Worm (Caenorhabditis elegans) whole organism, L1 larva: ENCODE data around the gene F11A10.5.

ENCODE experiments used
- C16A3.4 ChIP-seq: fragments of 150-350 bp; optimal IDR thresholded peaks from 2 replicates; lab custom pipeline; 2014; ENCODE audit warnings: missing biosample characterization, missing genetic modification characterization
- C34B4.2 ChIP-seq: sonication (generic microtip); optimal IDR thresholded peaks from 2 replicates; lab custom pipeline; 2017; ENCODE audit warnings: mild to moderate bottlenecking, missing genetic modification characterization, missing compliant biosample characterization
- Y116A8C.19 ChIP-seq: sonication (generic microtip); optimal IDR thresholded peaks from 2 replicates; lab custom pipeline; 2016; ENCODE audit warnings: missing compliant biosample characterization, missing genetic modification characterization, borderline replicate concordance
- alr-1 ChIP-seq: fragments of 200-800 bp; sonication (Bioruptor generic); optimal IDR thresholded peaks from 2 replicates; lab custom pipeline; 2018; ENCODE audit warnings: borderline replicate concordance, mild to moderate bottlenecking, missing genetic modification characterization, missing compliant biosample characterization
- aly-2 ChIP-seq: fragments of 150-350 bp; optimal IDR thresholded peaks from 2 replicates; lab custom pipeline; 2014; ENCODE audit warnings: missing biosample characterization, missing genetic modification characterization
- blmp-1 ChIP-seq: fragments of 150-350 bp; optimal IDR thresholded peaks from 2 replicates; lab custom pipeline; 2014; ENCODE audit warnings: missing biosample characterization, missing genetic modification characterization
- ceh-63 ChIP-seq: fragments of 200-800 bp; sonication (Bioruptor generic); optimal IDR thresholded peaks from 2 replicates; lab custom pipeline; 2018; ENCODE audit warnings: mild to moderate bottlenecking, missing genetic modification characterization, missing compliant biosample characterization
- ceh-82 ChIP-seq, 3 experiments: fragments of 150-350 bp in 1 of 3; sonication (generic microtip) in 2 of 3; optimal IDR thresholded peaks; 2 replicates each; lab custom pipeline; 2014 to 2017; ENCODE audit warnings: missing biosample characterization in 3 of 3, missing genetic modification characterization in 3 of 3
- ceh-90 ChIP-seq: sonication (generic microtip); optimal IDR thresholded peaks from 2 replicates; lab custom pipeline; 2016; ENCODE audit warnings: missing genetic modification characterization, missing compliant biosample characterization
- dpl-1 ChIP-seq, 3 experiments: fragments of 150-350 bp in 2 of 3; sonication (generic microtip) in 1 of 3; optimal IDR thresholded peaks; 2 replicates each; lab custom pipeline; 2014 to 2017; ENCODE audit warnings: missing biosample characterization in 3 of 3, missing genetic modification characterization in 3 of 3, missing genetic modification reagents in 3 of 3
- dsc-1 ChIP-seq: sonication (generic microtip); optimal IDR thresholded peaks from 2 replicates; lab custom pipeline; 2016; ENCODE audit warnings: mild to moderate bottlenecking, missing genetic modification characterization, missing compliant biosample characterization
- efl-1 ChIP-seq, 4 experiments: fragments of 150-350 bp; optimal IDR thresholded peaks in 3 of 4; peaks in 1 of 4; 1 replicate in 1 of 4; 2 replicates in 3 of 4; lab custom pipeline; 2014; ENCODE audit warnings: missing biosample characterization in 2 of 4, missing genetic modification characterization in 2 of 4, missing genetic modification reagents in 2 of 4
- efl-3 ChIP-seq: fragments of 200-800 bp; sonication (Bioruptor generic); optimal IDR thresholded peaks from 2 replicates; lab custom pipeline; 2018; ENCODE audit warnings: mild to moderate bottlenecking, missing genetic modification characterization, missing compliant biosample characterization
- egl-27 ChIP-seq, 2 experiments: fragments of 150-350 bp in 1 of 2; sonication (generic microtip); optimal IDR thresholded peaks; 3 replicates each; lab custom pipeline; 2017 to 2018; ENCODE audit warnings: missing biosample characterization in 2 of 2, missing genetic modification characterization in 2 of 2, missing genetic modification reagents in 2 of 2
- elt-2 ChIP-seq: sonication (generic microtip); optimal IDR thresholded peaks from 2 replicates; lab custom pipeline; 2016; ENCODE audit warnings: missing genetic modification characterization, mild to moderate bottlenecking, inconsistent platforms, missing compliant biosample characterization, missing genetic modification reagents
- fkh-10 ChIP-seq: sonication (generic microtip); optimal IDR thresholded peaks from 2 replicates; lab custom pipeline; 2017; ENCODE audit warnings: missing biosample characterization, missing genetic modification reagents, missing genetic modification characterization
- fkh-8 ChIP-seq: sonication (generic microtip); optimal IDR thresholded peaks from 2 replicates; lab custom pipeline; 2016; ENCODE audit warnings: mild to moderate bottlenecking, missing genetic modification characterization, missing compliant biosample characterization
- hpl-2 ChIP-seq: fragments of 150-350 bp; optimal IDR thresholded peaks from 2 replicates; lab custom pipeline; 2014; ENCODE audit warnings: missing biosample characterization, missing genetic modification reagents, missing genetic modification characterization
- irx-1 ChIP-seq: sonication (generic microtip); optimal IDR thresholded peaks from 2 replicates; lab custom pipeline; 2016; ENCODE audit warnings: missing genetic modification characterization, missing compliant biosample characterization
- jun-1 ChIP-seq: fragments of 150-350 bp; optimal IDR thresholded peaks from 2 replicates; lab custom pipeline; 2014; ENCODE audit warnings: missing biosample characterization, missing genetic modification reagents, missing genetic modification characterization
- lin-13 ChIP-seq: fragments of 150-350 bp; optimal IDR thresholded peaks from 2 replicates; lab custom pipeline; 2014; ENCODE audit warnings: missing biosample characterization, missing genetic modification reagents, missing genetic modification characterization
- lin-14 ChIP-seq: fragments of 200-800 bp; sonication (Bioruptor generic); optimal IDR thresholded peaks from 2 replicates; lab custom pipeline; 2018; ENCODE audit warnings: mild to moderate bottlenecking, missing genetic modification characterization, moderate library complexity, missing compliant biosample characterization
- lin-15B ChIP-seq: fragments of 150-350 bp; sonication (generic microtip); optimal IDR thresholded peaks from 3 replicates; lab custom pipeline; 2014; ENCODE audit warnings: missing biosample characterization, missing genetic modification characterization
- lin-35 ChIP-seq, 2 experiments: fragments of 150-350 bp; optimal IDR thresholded peaks; 2 replicates each; lab custom pipeline; 2014; ENCODE audit warnings: missing biosample characterization in 2 of 2, missing genetic modification characterization in 2 of 2, missing genetic modification reagents in 2 of 2
- lin-39 ChIP-seq: fragments of 150-350 bp; optimal IDR thresholded peaks from 2 replicates; lab custom pipeline; 2014; ENCODE audit warnings: missing biosample characterization, missing genetic modification reagents, missing genetic modification characterization
- lsy-2 ChIP-seq, 2 experiments: fragments of 150-350 bp; optimal IDR thresholded peaks; 2 replicates each; lab custom pipeline; 2014; ENCODE audit warnings: missing biosample characterization in 2 of 2, missing genetic modification characterization in 2 of 2
- mef-2 ChIP-seq: fragments of 150-350 bp; optimal IDR thresholded peaks from 2 replicates; lab custom pipeline; 2014; ENCODE audit warnings: missing biosample characterization, missing genetic modification characterization
- mep-1 ChIP-seq: fragments of 150-350 bp; optimal IDR thresholded peaks from 2 replicates; lab custom pipeline; 2014; ENCODE audit warnings: missing biosample characterization, missing genetic modification characterization
- nhr-11 ChIP-seq: fragments of 150-350 bp; optimal IDR thresholded peaks from 2 replicates; lab custom pipeline; 2014; ENCODE audit warnings: missing biosample characterization, missing genetic modification characterization
- nhr-19 ChIP-seq: fragments of 200-800 bp; sonication (Bioruptor generic); conservative IDR thresholded peaks from 2 replicates; pipeline ENCODE4 v1.3.6; 2022; ENCODE audit warnings: missing genetic modification characterization, missing compliant biosample characterization
- nhr-47 ChIP-seq: sonication (generic microtip); optimal IDR thresholded peaks from 2 replicates; lab custom pipeline; 2016; ENCODE audit warnings: mild to moderate bottlenecking, missing genetic modification characterization, moderate library complexity, missing compliant biosample characterization
- nhr-71 ChIP-seq: sonication (generic microtip); optimal IDR thresholded peaks from 2 replicates; lab custom pipeline; 2016; ENCODE audit warnings: mild to moderate bottlenecking, missing genetic modification characterization, moderate library complexity, missing compliant biosample characterization
- nhr-76 ChIP-seq: sonication (generic microtip); optimal IDR thresholded peaks from 2 replicates; lab custom pipeline; 2017; ENCODE audit warnings: missing biosample characterization, missing genetic modification characterization
- pqm-1 ChIP-seq: sonication (generic microtip); optimal IDR thresholded peaks from 3 replicates; lab custom pipeline; 2017; ENCODE audit warnings: missing biosample characterization, missing genetic modification characterization
- rnt-1 ChIP-seq: sonication (generic microtip); optimal IDR thresholded peaks from 2 replicates; lab custom pipeline; 2016; ENCODE audit warnings: mild to moderate bottlenecking, missing genetic modification characterization, moderate library complexity, missing compliant biosample characterization
- skn-1 ChIP-seq: fragments of 150-350 bp; optimal IDR thresholded peaks from 2 replicates; lab custom pipeline; 2014; ENCODE audit warnings: missing biosample characterization, missing genetic modification characterization
- snu-23 ChIP-seq: sonication (generic microtip); optimal IDR thresholded peaks from 2 replicates; lab custom pipeline; 2016; ENCODE audit warnings: missing genetic modification characterization, missing compliant biosample characterization
- swsn-7 ChIP-seq: sonication (generic microtip); optimal IDR thresholded peaks from 2 replicates; lab custom pipeline; 2016; ENCODE audit warnings: missing genetic modification characterization, missing compliant biosample characterization
- tbx-2 ChIP-seq: sonication (generic microtip); optimal IDR thresholded peaks from 2 replicates; lab custom pipeline; 2016; ENCODE audit warnings: missing genetic modification characterization, missing compliant biosample characterization
- unc-98 ChIP-seq: fragments of 200-800 bp; sonication (Bioruptor generic); IDR thresholded peaks from 2 replicates; pipeline ENCODE4 v1.3.6; 2022; ENCODE audit warnings: missing genetic modification characterization, missing compliant biosample characterization
- xbp-1 ChIP-seq: sonication (generic microtip); optimal IDR thresholded peaks from 2 replicates; lab custom pipeline; 2016; ENCODE audit warnings: missing genetic modification characterization, missing compliant biosample characterization
- zag-1 ChIP-seq: fragments of 150-350 bp; optimal IDR thresholded peaks from 2 replicates; lab custom pipeline; 2014; ENCODE audit warnings: missing biosample characterization, missing genetic modification characterization
- ztf-11 ChIP-seq, 2 experiments: sonication (generic microtip); optimal IDR thresholded peaks; 2 replicates each; lab custom pipeline; 2016 to 2017; ENCODE audit warnings: missing genetic modification characterization in 2 of 2, missing biosample characterization in 1 of 2, missing compliant biosample characterization in 1 of 2
- ztf-4 ChIP-seq: fragments of 150-350 bp; optimal IDR thresholded peaks from 2 replicates; lab custom pipeline; 2014; ENCODE audit warnings: missing biosample characterization, missing genetic modification characterization

The F11A10.5 gene

ce11 chrIV:12113056-12113455, 19.1 kb downstream of the F11A10.5 start (continued):
- TF ChIP-seq mep-1 (tag; lab: Kevin White, UChicago), result peak; percentile 8
- no peak for TF ChIP-seq lin-15B (tag; lab: Kevin White, UChicago)
- TF ChIP-seq lin-39 (tag; lab: Kevin White, UChicago), result no peak

- TF ChIP-seq hpl-2 (GFP tag; lab: Kevin White, UChicago), result no peak
- no peak for TF ChIP-seq elt-2 (tag; lab: Kevin White, UChicago)
- no peak for TF ChIP-seq ceh-90 (tag; lab: Kevin White, UChicago)
- TF ChIP-seq zag-1 (tag; lab: Kevin White, UChicago), result no peak
- TF ChIP-seq fkh-8, result no peak
- peak; percentile 76 for TF ChIP-seq fkh-10 (GFP tag; lab: Kevin White, UChicago)
- no peak for TF ChIP-seq nhr-76 (tag; lab: Kevin White, UChicago)
- no peak for TF ChIP-seq pqm-1 (tag; lab: Kevin White, UChicago)
- no peak for TF ChIP-seq egl-27 (tag; optimal IDR thresholded peaks at IDR 0.05; lab: Kevin White, UChicago)
- TF ChIP-seq lsy-2 (tag; optimal IDR thresholded peaks at IDR 0.05; lab: Kevin White, UChicago), result peak in 1 of 2 experiments; percentile 45
- TF ChIP-seq lin-35 (GFP tag; optimal IDR thresholded peaks at IDR 0.05; lab: Kevin White, UChicago), result no peak
- TF ChIP-seq nhr-71 (tag; lab: Kevin White, UChicago), result peak; percentile 51
- TF ChIP-seq efl-1 (optimal IDR thresholded peaks at IDR 0.05; lab: Kevin White, UChicago), result peak in 1 of 2 experiments; percentile 5
- TF ChIP-seq efl-1 (GFP tag; optimal IDR thresholded peaks at IDR 0.05 in 1 of 2; lab: Kevin White, UChicago), result no peak
- TF ChIP-seq ceh-63 (GFP tag; lab: Kevin White, UChicago), result peak; percentile 56
- TF ChIP-seq rnt-1 (tag; lab: Kevin White, UChicago), result peak; percentile 28
- TF ChIP-seq alr-1 (tag; lab: Kevin White, UChicago), result no peak
- TF ChIP-seq swsn-7 (tag; lab: Kevin White, UChicago), result peak; percentile 16
- TF ChIP-seq ceh-82 (tag; optimal IDR thresholded peaks at IDR 0.05; lab: Kevin White, UChicago), result peak in 1 of 3 experiments; percentile 6
- TF ChIP-seq dsc-1, result no peak
- no peak for TF ChIP-seq irx-1 (tag; lab: Kevin White, UChicago)
- TF ChIP-seq nhr-47 (tag; lab: Kevin White, UChicago), result peak; percentile 38
- TF ChIP-seq tbx-2 (tag; lab: Kevin White, UChicago), result peak; percentile 19
- no peak for TF ChIP-seq nhr-19 (GFP tag; lab: Robert Waterston, UW)
- TF ChIP-seq mef-2 (tag; lab: Kevin White, UChicago), result no peak
- TF ChIP-seq ztf-4, result no peak
- TF ChIP-seq unc-98 (GFP tag; lab: Robert Waterston, UW), result no peak
- TF ChIP-seq lin-14 (GFP tag; lab: Kevin White, UChicago), result peak; percentile 84
- peak; percentile 28 for TF ChIP-seq snu-23
Measured at ce11 chrIV:12114498-12114897, 20.6 kb downstream of the F11A10.5 start.

DNA sequence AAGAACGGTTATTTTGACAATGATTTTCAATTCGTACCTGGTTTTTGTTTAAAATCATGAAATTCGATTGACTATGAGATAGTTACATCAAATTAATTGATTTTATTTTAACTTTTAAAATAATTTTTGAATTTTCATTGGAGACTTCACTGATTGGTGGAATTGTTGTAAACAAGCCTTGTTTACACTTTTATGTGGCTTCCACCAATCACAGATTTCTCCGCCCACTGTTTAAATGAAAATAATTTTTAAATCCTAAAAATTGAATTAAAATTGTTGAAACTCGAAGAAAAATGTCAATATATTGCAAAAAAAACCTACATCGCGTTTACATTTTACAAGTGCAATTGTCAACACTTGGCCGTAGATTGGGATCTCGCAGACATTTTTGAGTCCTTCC, 26.6 kb downstream of the F11A10.5 start:
- TF ChIP-seq nhr-19 (GFP tag; lab: Robert Waterston, UW) (no peak), pqm-1 (tag; lab: Kevin White, UChicago) (no peak), efl-1 (optimal IDR thresholded peaks at IDR 0.05; lab: Kevin White, UChicago) (no peak), efl-1 (GFP tag; optimal IDR thresholded peaks at IDR 0.05 in 1 of 2; lab: Kevin White, UChicago) (peak in 1 of 2 experiments; percentile 38)

DNA sequence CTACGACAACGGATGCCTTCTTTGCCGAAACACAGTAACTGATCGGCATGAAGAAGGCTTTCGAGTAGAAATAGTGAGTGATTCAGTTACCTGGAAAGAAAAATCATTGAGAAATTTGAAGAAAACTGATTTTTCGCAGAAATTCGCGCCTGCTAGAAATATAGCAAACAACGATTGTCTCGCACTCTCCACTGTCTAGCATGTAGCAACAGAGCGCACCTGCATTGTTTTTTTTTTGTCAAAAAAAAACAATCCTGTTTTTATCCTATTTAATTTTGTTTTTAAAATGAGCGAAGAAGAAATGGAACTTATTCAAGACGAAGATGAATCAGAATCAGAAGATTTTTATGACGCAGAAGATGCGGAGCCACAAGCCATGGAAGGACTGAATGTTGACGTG, 27.2 kb downstream of the F11A10.5 start, which contains the start of the genes ddb-1 and M18.6:
TSS of gene ddb-1 (minus strand) at position 90 of the 400 bp plus-strand sequence.
TSS of gene M18.6 (plus strand) at position 235 of the 400 bp plus-strand sequence.
- TF ChIP-seq lin-15B (tag; lab: Kevin White, UChicago), result peak; percentile 16
- TF ChIP-seq ceh-63 (GFP tag; lab: Kevin White, UChicago), result no peak
- no peak for TF ChIP-seq jun-1 (tag; lab: Kevin White, UChicago)
- TF ChIP-seq mep-1 (tag; lab: Kevin White, UChicago), result peak; percentile 65
- TF ChIP-seq ztf-11 (tag; optimal IDR thresholded peaks at IDR 0.05; lab: Kevin White, UChicago), result no peak
- TF ChIP-seq fkh-8, result no peak
- peak; percentile 20 for TF ChIP-seq snu-23
- TF ChIP-seq efl-3 (GFP tag; lab: Kevin White, UChicago), result no peak
- peak; percentile 36 to 54 for TF ChIP-seq efl-1 (optimal IDR thresholded peaks at IDR 0.05; lab: Kevin White, UChicago)
- TF ChIP-seq efl-1 (GFP tag; optimal IDR thresholded peaks at IDR 0.05 in 1 of 2; lab: Kevin White, UChicago), result peak; percentile 56 to 92
- peak; percentile 24 for TF ChIP-seq nhr-71 (tag; lab: Kevin White, UChicago)
- no peak for TF ChIP-seq nhr-47 (tag; lab: Kevin White, UChicago)
- no peak for TF ChIP-seq dsc-1
- TF ChIP-seq hpl-2 (GFP tag; lab: Kevin White, UChicago), result no peak
- TF ChIP-seq aly-2, result no peak
- TF ChIP-seq tbx-2 (tag; lab: Kevin White, UChicago), result no peak
- no peak for TF ChIP-seq xbp-1 (tag; lab: Kevin White, UChicago)
- peak; percentile 2 for TF ChIP-seq lin-13 (GFP tag; lab: Kevin White, UChicago)
- TF ChIP-seq nhr-11 (tag; lab: Kevin White, UChicago), result no peak
- peak; percentile 51 for TF ChIP-seq C16A3.4
- peak; percentile 16 for TF ChIP-seq skn-1 (tag; lab: Kevin White, UChicago)
- no peak for TF ChIP-seq Y116A8C.19
- TF ChIP-seq ceh-82 (tag; optimal IDR thresholded peaks at IDR 0.05; lab: Kevin White, UChicago), result peak in 2 of 3 experiments; percentile 28 to 38
- peak; percentile 53 for TF ChIP-seq blmp-1 (tag; lab: Kevin White, UChicago)
- TF ChIP-seq dpl-1 (GFP tag; optimal IDR thresholded peaks at IDR 0.05; lab: Kevin White, UChicago), result peak in 2 of 3 experiments; percentile 33 to 57
- no peak for TF ChIP-seq C34B4.2 (tag; lab: Kevin White, UChicago)
